Fruit fly (Drosophila melanogaster) whole organism, embryonic: ENCODE measurements around the gene CG9164.
A peak's percentile ranks its signal among the peaks of the same experiment; 100 is the strongest.

ENCODE experiments used
- CG10321 ChIP-seq: fragments of 200-800 bp; sonication (Bioruptor generic); IDR thresholded peaks from 2 replicates; pipeline ENCODE4 v1.3.6; 2022; ENCODE audit warnings: missing biosample characterization, missing genetic modification characterization
- CG10959 ChIP-seq: fragments of 200-800 bp; sonication (Bioruptor generic); IDR thresholded peaks from 2 replicates; pipeline ENCODE4 v1.3.6; 2022; ENCODE audit warnings: missing biosample characterization, missing genetic modification characterization
- CG11560 ChIP-seq: fragments of 200-800 bp; sonication (Bioruptor generic); IDR thresholded peaks from 3 replicates; pipeline ENCODE4 v1.3.6; 2022; ENCODE audit warnings: missing biosample characterization, missing genetic modification characterization
- CG11695 ChIP-seq: fragments of 200-800 bp; sonication (Bioruptor generic); IDR thresholded peaks from 3 replicates; pipeline ENCODE4 v1.3.6; 2022; ENCODE audit warnings: missing biosample characterization, missing genetic modification characterization
- CG12155 ChIP-seq: fragments of 200-800 bp; sonication (Bioruptor generic); optimal IDR thresholded peaks from 3 replicates; lab custom pipeline; 2016; ENCODE audit warnings: missing biosample characterization, missing genetic modification characterization
- CG13123 ChIP-seq: fragments of 200-800 bp; sonication (Bioruptor generic); optimal IDR thresholded peaks from 2 replicates; lab custom pipeline; 2016; ENCODE audit warnings: missing biosample characterization, missing genetic modification characterization
- CG13775 ChIP-seq: fragments of 200-800 bp; sonication (Bioruptor generic); optimal IDR thresholded peaks from 3 replicates; lab custom pipeline; 2017; ENCODE audit warnings: missing biosample characterization, mild to moderate bottlenecking, missing genetic modification characterization
- CG14014 ChIP-seq: fragments of 200-800 bp; sonication (Bioruptor generic); IDR thresholded peaks from 2 replicates; pipeline ENCODE4 v1.3.6; 2022; ENCODE audit warnings: missing biosample characterization, missing genetic modification characterization
- CG15011 ChIP-seq: fragments of 200-800 bp; sonication (Bioruptor generic); optimal IDR thresholded peaks from 3 replicates; lab custom pipeline; 2018; ENCODE audit warnings: missing biosample characterization, mild to moderate bottlenecking, missing genetic modification characterization
- CG1529 ChIP-seq: fragments of 200-800 bp; sonication (Bioruptor generic); optimal IDR thresholded peaks from 3 replicates; lab custom pipeline; 2018; ENCODE audit warnings: missing biosample characterization, missing genetic modification characterization
- CG15479 ChIP-seq: fragments of 200-800 bp; sonication (Bioruptor generic); optimal IDR thresholded peaks from 3 replicates; lab custom pipeline; 2019; ENCODE audit warnings: missing biosample characterization, mild to moderate bottlenecking, missing genetic modification characterization, moderate library complexity
- CG17829 ChIP-seq: fragments of 200-800 bp; optimal IDR thresholded peaks from 2 replicates; lab custom pipeline; 2019; ENCODE audit warnings: missing biosample characterization, mild to moderate bottlenecking, missing genetic modification characterization, moderate library complexity
- CG18619 ChIP-seq: fragments of 200-800 bp; sonication (Bioruptor generic); optimal IDR thresholded peaks from 3 replicates; lab custom pipeline; 2017; ENCODE audit warnings: missing biosample characterization, mild to moderate bottlenecking, missing genetic modification characterization
- CG2202 ChIP-seq: fragments of 200-800 bp; sonication (Bioruptor generic); optimal IDR thresholded peaks from 2 replicates; lab custom pipeline; 2018; ENCODE audit warnings: missing biosample characterization, mild to moderate bottlenecking, missing genetic modification characterization
- CG30020 ChIP-seq: fragments of 200-800 bp; optimal IDR thresholded peaks from 2 replicates; lab custom pipeline; 2019; ENCODE audit warnings: missing biosample characterization, mild to moderate bottlenecking, missing genetic modification characterization, moderate library complexity
- CG30403 ChIP-seq: fragments of 200-800 bp; sonication (Bioruptor generic); optimal IDR thresholded peaks from 3 replicates; lab custom pipeline; 2016; ENCODE audit warnings: missing biosample characterization, missing genetic modification characterization
- CG31441 ChIP-seq: fragments of 200-800 bp; sonication (Bioruptor generic); IDR thresholded peaks from 2 replicates; pipeline ENCODE4 v1.3.6; 2022; ENCODE audit warnings: missing biosample characterization, missing genetic modification characterization
- CG3838 ChIP-seq: fragments of 200-800 bp; sonication (Bioruptor generic); optimal IDR thresholded peaks from 3 replicates; lab custom pipeline; 2016; ENCODE audit warnings: missing biosample characterization, missing genetic modification characterization
- CG3995 ChIP-seq: fragments of 200-800 bp; sonication (Bioruptor generic); optimal IDR thresholded peaks from 3 replicates; lab custom pipeline; 2016; ENCODE audit warnings: missing biosample characterization, missing genetic modification characterization
- CG4404 ChIP-seq: fragments of 200-800 bp; sonication (Bioruptor generic); IDR thresholded peaks from 2 replicates; pipeline ENCODE4 v1.3.6; 2022; ENCODE audit warnings: missing biosample characterization, missing genetic modification characterization
- CG6272 ChIP-seq: fragments of 200-800 bp; sonication (Bioruptor generic); IDR thresholded peaks from 2 replicates; pipeline ENCODE4 v1.3.6; 2022; ENCODE audit warnings: missing biosample characterization, missing genetic modification characterization
- CG6689 ChIP-seq: fragments of 200-800 bp; sonication (Bioruptor generic); IDR thresholded peaks from 2 replicates; pipeline ENCODE4 v1.3.6; 2022; ENCODE audit warnings: missing biosample characterization, missing genetic modification characterization
- CG8359 ChIP-seq: fragments of 200-800 bp; sonication (Bioruptor generic); optimal IDR thresholded peaks from 2 replicates; lab custom pipeline; 2017; ENCODE audit warnings: missing biosample characterization, mild to moderate bottlenecking, missing genetic modification characterization, borderline replicate concordance
- CG8478 ChIP-seq: fragments of >200 bp; optimal IDR thresholded peaks from 2 replicates; lab custom pipeline; 2018
- CG8924 ChIP-seq: fragments of 200-800 bp; optimal IDR thresholded peaks from 3 replicates; lab custom pipeline; 2019; ENCODE audit warnings: missing biosample characterization, mild to moderate bottlenecking, missing genetic modification characterization, moderate library complexity
- Chrac-16 ChIP-seq: fragments of 200-800 bp; sonication (Bioruptor generic); optimal IDR thresholded peaks from 3 replicates; lab custom pipeline; 2016; ENCODE audit warnings: missing biosample characterization, missing genetic modification characterization
- Deaf1 ChIP-seq: fragments of 200-800 bp; optimal IDR thresholded peaks from 3 replicates; lab custom pipeline; 2019; ENCODE audit warnings: missing biosample characterization, mild to moderate bottlenecking, missing genetic modification characterization, moderate library complexity
- E2f2 ChIP-seq: fragments of 200-800 bp; sonication (Bioruptor generic); IDR thresholded peaks from 2 replicates; pipeline ENCODE4 v1.3.6; 2022; ENCODE audit warnings: missing biosample characterization, missing genetic modification characterization
- Meics ChIP-seq: fragments of 200-800 bp; sonication (Bioruptor generic); optimal IDR thresholded peaks from 2 replicates; lab custom pipeline; 2017; ENCODE audit warnings: missing biosample characterization, mild to moderate bottlenecking, missing genetic modification characterization
- Neu2 ChIP-seq: fragments of 200-800 bp; sonication (Bioruptor generic); optimal IDR thresholded peaks from 3 replicates; lab custom pipeline; 2016; ENCODE audit warnings: missing biosample characterization, missing genetic modification characterization, borderline replicate concordance
- Poxn ChIP-seq: fragments of 200-800 bp; sonication (Bioruptor generic); IDR thresholded peaks from 2 replicates; pipeline ENCODE4 v1.3.6; 2022; ENCODE audit warnings: missing biosample characterization, missing genetic modification characterization
- Ptx1 ChIP-seq: fragments of 200-800 bp; sonication (Bioruptor generic); IDR thresholded peaks from 2 replicates; pipeline ENCODE4 v1.3.6; 2022; ENCODE audit warnings: missing biosample characterization, missing genetic modification characterization
- Spps ChIP-seq: fragments of 200-800 bp; sonication (Bioruptor generic); optimal IDR thresholded peaks from 2 replicates; lab custom pipeline; 2018; ENCODE audit warnings: missing biosample characterization, mild to moderate bottlenecking, missing genetic modification characterization
- Vsx1 ChIP-seq: fragments of 200-800 bp; sonication (Bioruptor generic); optimal IDR thresholded peaks from 2 replicates; lab custom pipeline; 2017; ENCODE audit warnings: missing biosample characterization, mild to moderate bottlenecking, missing genetic modification characterization, missing genetic modification reagents
- bsh ChIP-seq, 2 experiments: fragments of 200-800 bp; sonication (Bioruptor generic); optimal IDR thresholded peaks; 2 replicates each; lab custom pipeline; 2017 to 2018; ENCODE audit warnings: mild to moderate bottlenecking in 2 of 2, missing biosample characterization in 2 of 2, missing genetic modification characterization in 2 of 2, moderate library complexity in 1 of 2
- crol ChIP-seq: fragments of 200-800 bp; sonication (Bioruptor generic); IDR thresholded peaks from 2 replicates; pipeline ENCODE4 v1.3.6; 2022; ENCODE audit warnings: missing biosample characterization, missing genetic modification characterization
- da ChIP-seq: fragments of 200-800 bp; sonication (Bioruptor generic); optimal IDR thresholded peaks from 2 replicates; lab custom pipeline; 2016; ENCODE audit warnings: missing biosample characterization, missing genetic modification characterization
- fd64A ChIP-seq: fragments of 200-800 bp; sonication (Bioruptor generic); optimal IDR thresholded peaks from 3 replicates; lab custom pipeline; 2018; ENCODE audit warnings: missing biosample characterization, mild to moderate bottlenecking, missing genetic modification characterization
- gem ChIP-seq: fragments of 200-800 bp; sonication (Bioruptor generic); optimal IDR thresholded peaks from 2 replicates; lab custom pipeline; 2019; ENCODE audit warnings: missing biosample characterization, mild to moderate bottlenecking, missing genetic modification characterization, moderate library complexity
- gfzf ChIP-seq: fragments of 200-800 bp; sonication (Bioruptor generic); optimal IDR thresholded peaks from 2 replicates; lab custom pipeline; 2016; ENCODE audit warnings: missing biosample characterization, mild to moderate bottlenecking, missing genetic modification characterization, moderate library complexity
- knrl ChIP-seq: fragments of 200-800 bp; sonication (Bioruptor generic); IDR thresholded peaks from 3 replicates; pipeline ENCODE4 v1.3.6; 2022; ENCODE audit warnings: missing biosample characterization, missing genetic modification characterization; ENCODE audit not compliant: partially characterized antibody
- pan ChIP-seq, 4 experiments: fragments of >200 bp in 3 of 4; fragments of 200-800 bp in 1 of 4; sonication (Bioruptor generic) in 1 of 4; optimal IDR thresholded peaks in 3 of 4; IDR thresholded peaks in 1 of 4; 2 replicates each; pipeline versions ENCODE4 v1.3.6 to Lab custom; 2017 to 2022; ENCODE audit warnings: missing biosample characterization in 2 of 4, missing genetic modification characterization in 2 of 4, mixed read lengths in 1 of 4
- sens ChIP-seq: fragments of 200-800 bp; sonication (Bioruptor generic); peaks from one replicate; lab custom pipeline; 2016; ENCODE audit warnings: missing biosample characterization, missing genetic modification characterization
- sob ChIP-seq: fragments of 200-800 bp; sonication (Bioruptor generic); IDR thresholded peaks from 2 replicates; pipeline ENCODE4 v1.3.6; 2022; ENCODE audit warnings: missing biosample characterization, missing genetic modification characterization
- stwl ChIP-seq: fragments of 200-800 bp; sonication (Bioruptor generic); optimal IDR thresholded peaks from 3 replicates; lab custom pipeline; 2018; ENCODE audit warnings: missing biosample characterization, mild to moderate bottlenecking, missing genetic modification characterization, moderate library complexity
- tio ChIP-seq: fragments of 200-800 bp; sonication (Bioruptor generic); optimal IDR thresholded peaks from 2 replicates; lab custom pipeline; 2017; ENCODE audit warnings: missing biosample characterization, missing genetic modification characterization, inconsistent platforms
- ttk ChIP-seq: fragments of 200-800 bp; sonication (Bioruptor generic); IDR thresholded peaks from 2 replicates; pipeline ENCODE4 v2.1.2; 2022; ENCODE audit warnings: missing biosample characterization, missing genetic modification characterization
- tup ChIP-seq: fragments of 200-800 bp; sonication (Bioruptor generic); optimal IDR thresholded peaks from 2 replicates; lab custom pipeline; 2016; ENCODE audit warnings: missing biosample characterization, mild to moderate bottlenecking, missing genetic modification characterization, moderate library complexity
- wdn ChIP-seq: fragments of 200-800 bp; sonication (Bioruptor generic); IDR thresholded peaks from 2 replicates; pipeline ENCODE4 v1.3.6; 2022; ENCODE audit warnings: missing biosample characterization, missing genetic modification characterization
- zen2 ChIP-seq: fragments of 200-800 bp; sonication (Bioruptor generic); IDR thresholded peaks from 3 replicates; pipeline ENCODE4 v1.3.6; 2022; ENCODE audit warnings: missing biosample characterization, missing genetic modification characterization; ENCODE audit not compliant: partially characterized antibody

CG9164 gene

DNA sequence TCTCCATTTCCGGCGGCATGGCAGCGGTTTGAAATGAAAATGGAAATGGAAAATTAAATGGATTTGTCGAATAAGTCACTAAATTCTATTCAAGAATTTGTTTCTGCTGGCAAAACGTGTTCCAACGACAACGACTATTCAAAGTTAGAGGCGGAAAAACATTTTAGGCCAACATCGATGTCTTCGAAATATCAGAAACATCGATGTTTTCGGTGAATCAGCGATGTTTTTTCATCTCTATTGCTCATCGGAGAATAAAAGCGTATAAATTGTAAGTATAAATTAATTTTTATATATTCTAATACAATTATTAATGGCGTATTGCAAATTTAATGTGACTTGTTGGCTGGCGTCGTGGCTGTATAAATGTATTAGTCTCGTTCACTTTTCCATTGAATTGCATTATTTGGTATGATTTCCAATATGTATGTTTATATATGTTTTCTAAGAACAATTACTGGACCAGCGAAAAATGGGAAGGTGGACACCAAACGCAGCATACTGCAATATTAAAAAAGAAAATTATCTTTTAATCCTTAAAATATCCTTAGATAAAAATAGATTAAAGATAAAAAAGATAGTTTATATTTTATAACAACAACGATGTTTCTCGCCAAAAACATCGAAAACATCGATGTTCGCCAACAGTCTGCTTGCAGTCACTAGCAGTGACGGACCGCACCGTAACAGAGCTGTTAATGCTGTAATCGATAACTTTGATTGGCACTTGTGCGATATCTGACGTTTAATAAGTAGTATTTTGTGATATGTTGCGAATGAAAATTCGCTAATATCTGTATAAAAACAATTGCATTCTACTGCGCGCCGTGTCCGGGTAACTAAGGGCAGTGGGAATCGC is 40.5 kb downstream of the CG9164 start, which contains the start of the genes CG12608 and Prp5 (continued):
- TF ChIP-seq fd64A (no peak), stwl (peak; percentile 10), CG15479 (no peak), sens (GFP tag; lab: Kevin White, UChicago) (no peak), CG17829 (no peak), CG11695 (GFP tag; lab: Robert Waterston, UW) (no peak), Spps (tag; lab: Kevin White, UChicago) (no peak), Deaf1 (no peak), wdn (GFP tag; lab: Robert Waterston, UW) (no peak), crol (no peak), CG30020 (tag; lab: Kevin White, UChicago) (peak; percentile 20), E2f2 (GFP tag; lab: Robert Waterston, UW) (no peak; the same call in 1 of the 2 replicates), CG2202 (tag; lab: Kevin White, UChicago) (no peak), tio (GFP tag; lab: Kevin White, UChicago) (no peak), CG8359 (GFP tag; lab: Kevin White, UChicago) (no peak), sob (GFP tag; lab: Robert Waterston, UW) (no peak), CG4404 (no peak), CG6272 (GFP tag; lab: Robert Waterston, UW) (no peak), CG14014 (GFP tag; lab: Robert Waterston, UW) (no peak), CG6689 (GFP tag; lab: Robert Waterston, UW) (no peak), tup (GFP tag; lab: Kevin White, UChicago) (no peak), CG15011 (no peak), Ptx1 (GFP tag; lab: Robert Waterston, UW) (no peak), CG1529 (GFP tag; lab: Kevin White, UChicago) (no peak), CG13123 (GFP tag; lab: Kevin White, UChicago) (no peak), CG11560 (tag; lab: Robert Waterston, UW) (no peak), CG3995 (GFP tag; lab: Kevin White, UChicago) (no peak), bsh (GFP tag; optimal IDR thresholded peaks at IDR 0.05; lab: Kevin White, UChicago) (no peak), Poxn (GFP tag; lab: Robert Waterston, UW) (no peak), CG13775 (GFP tag; lab: Kevin White, UChicago) (no peak), CG10321 (GFP tag; lab: Robert Waterston, UW) (no peak), CG3838 (GFP tag; lab: Kevin White, UChicago) (no peak), ttk (GFP tag; lab: Robert Waterston, UW) (no peak), Vsx1 (GFP tag; lab: Kevin White, UChicago) (no peak), Meics (GFP tag; lab: Kevin White, UChicago) (no peak), CG30403 (GFP tag; lab: Kevin White, UChicago) (peak; percentile 9), Chrac-16 (no peak), Neu2 (GFP tag; lab: Kevin White, UChicago) (no peak), CG31441 (no peak), CG8924 (tag; lab: Kevin White, UChicago) (no peak), CG18619 (GFP tag; lab: Kevin White, UChicago) (no peak), knrl (GFP tag; lab: Robert Waterston, UW) (peak; percentile 57; the same call in 2 of the 3 replicates), gem (tag; lab: Kevin White, UChicago) (no peak), CG12155 (no peak), CG8478 (lab: Kevin White, UChicago) (no peak), zen2 (GFP tag; lab: Robert Waterston, UW) (peak; percentile 35; the same call in 2 of the 3 replicates), gfzf (no peak), CG10959 (GFP tag; lab: Robert Waterston, UW) (no peak), pan (optimal IDR thresholded peaks at IDR 0.05; lab: Kevin White, UChicago) (no peak), pan (GFP tag; optimal IDR thresholded peaks at IDR 0.05 in 1 of 2, IDR thresholded peaks at IDR 0.05 in 1 of 2) (no peak), da (GFP tag; lab: Kevin White, UChicago) (no peak)
